Worm (Caenorhabditis elegans) whole organism, L4 larva: ENCODE data around the gene myrf-2.

Source experiments
- D1046.2 ChIP-seq: fragments of 200-800 bp; sonication (Bioruptor generic); IDR thresholded peaks from 2 replicates; pipeline ENCODE4 v1.3.6; 2022; ENCODE audit warnings: missing genetic modification characterization, missing compliant biosample characterization
- F10B5.3 ChIP-seq: sonication (generic microtip); optimal IDR thresholded peaks from 2 replicates; lab custom pipeline; 2016; ENCODE audit warnings: mild to moderate bottlenecking, missing genetic modification characterization, missing compliant biosample characterization
- F37D6.2 ChIP-seq: sonication (generic microtip); optimal IDR thresholded peaks from 2 replicates; lab custom pipeline; 2016; ENCODE audit warnings: mild to moderate bottlenecking, missing genetic modification characterization, missing compliant biosample characterization
- F49E8.2 ChIP-seq: sonication (generic microtip); optimal IDR thresholded peaks from 2 replicates; lab custom pipeline; 2016; ENCODE audit warnings: missing compliant biosample characterization, mild to moderate bottlenecking, missing genetic modification characterization, borderline replicate concordance
- T26A8.4 ChIP-seq: fragments of 200-800 bp; sonication (Bioruptor generic); IDR thresholded peaks from 2 replicates; pipeline ENCODE4 v1.3.6; 2022; ENCODE audit warnings: missing genetic modification characterization, missing compliant biosample characterization
- Y105C5A.15 ChIP-seq: fragments of 200-800 bp; sonication (Bioruptor generic); IDR thresholded peaks from 2 replicates; pipeline ENCODE4 v1.3.6; 2022; ENCODE audit warnings: missing genetic modification characterization, missing compliant biosample characterization
- Y5F2A.4 ChIP-seq: fragments of 200-800 bp; sonication (Bioruptor generic); optimal IDR thresholded peaks from 2 replicates; lab custom pipeline; 2018; ENCODE audit warnings: mild to moderate bottlenecking, missing genetic modification characterization, missing compliant biosample characterization
- aha-1 ChIP-seq: fragments of 150-350 bp; peaks from one replicate; lab custom pipeline; 2014; ENCODE audit warnings: missing biosample characterization, missing genetic modification characterization
- ama-1 ChIP-seq: fragments of 150-350 bp; optimal IDR thresholded peaks from 2 replicates; lab custom pipeline; 2014; ENCODE audit warnings: inconsistent platforms, mixed read lengths
- ceh-20 ChIP-seq: fragments of 200-800 bp; sonication (Bioruptor generic); IDR thresholded peaks from 2 replicates; pipeline ENCODE4 v1.3.6; 2022; ENCODE audit warnings: missing genetic modification reagents, missing genetic modification characterization, missing compliant biosample characterization
- ceh-32 ChIP-seq: sonication (generic microtip); optimal IDR thresholded peaks from 2 replicates; lab custom pipeline; 2016; ENCODE audit warnings: mild to moderate bottlenecking, missing genetic modification characterization, missing compliant biosample characterization; ENCODE audit not compliant: poor library complexity
- ceh-44 ChIP-seq: fragments of 200-800 bp; sonication (Bioruptor generic); IDR thresholded peaks from 2 replicates; pipeline ENCODE4 v1.3.6; 2022; ENCODE audit warnings: missing genetic modification reagents, missing genetic modification characterization, missing compliant biosample characterization
- ceh-62 ChIP-seq: sonication (generic microtip); optimal IDR thresholded peaks from 2 replicates; lab custom pipeline; 2017; ENCODE audit warnings: missing biosample characterization, missing genetic modification characterization
- ces-1 ChIP-seq: fragments of 150-350 bp; sonication (generic microtip); optimal IDR thresholded peaks from 4 replicates; lab custom pipeline; 2014; ENCODE audit warnings: missing biosample characterization, missing genetic modification reagents, missing genetic modification characterization
- ctbp-1 ChIP-seq: fragments of 200-800 bp; sonication (Bioruptor generic); IDR thresholded peaks from 2 replicates; pipeline ENCODE4 v1.3.6; 2022; ENCODE audit warnings: missing genetic modification reagents, missing genetic modification characterization, missing compliant biosample characterization
- daf-12 ChIP-seq: fragments of 150-350 bp; optimal IDR thresholded peaks from 2 replicates; lab custom pipeline; 2014; ENCODE audit warnings: missing biosample characterization, missing genetic modification reagents, missing genetic modification characterization
- daf-19 ChIP-seq: fragments of 200-800 bp; sonication (Bioruptor generic); conservative IDR thresholded peaks from 2 replicates; pipeline ENCODE4 v1.3.6; 2022; ENCODE audit warnings: missing genetic modification characterization, missing compliant biosample characterization
- daf-8 ChIP-seq: fragments of 200-800 bp; sonication (Bioruptor generic); IDR thresholded peaks from 2 replicates; pipeline ENCODE4 v1.3.6; 2022; ENCODE audit warnings: missing genetic modification characterization, missing compliant biosample characterization
- dmd-6 ChIP-seq: fragments of 200-800 bp; sonication (Bioruptor generic); IDR thresholded peaks from 2 replicates; pipeline ENCODE4 v1.3.6; 2022; ENCODE audit warnings: missing genetic modification reagents, missing genetic modification characterization, missing compliant biosample characterization
- dmd-9 ChIP-seq: fragments of 200-800 bp; sonication (Bioruptor generic); IDR thresholded peaks from 2 replicates; pipeline ENCODE4 v1.3.6; 2022; ENCODE audit warnings: missing genetic modification reagents, missing genetic modification characterization, missing compliant biosample characterization
- dpl-1 ChIP-seq: fragments of 150-350 bp; optimal IDR thresholded peaks from 2 replicates; lab custom pipeline; 2014; ENCODE audit warnings: missing biosample characterization, missing genetic modification reagents, missing genetic modification characterization
- duxl-1 ChIP-seq: sonication (generic microtip); optimal IDR thresholded peaks from 2 replicates; lab custom pipeline; 2016; ENCODE audit warnings: mild to moderate bottlenecking, missing genetic modification characterization, moderate library complexity, missing compliant biosample characterization; ENCODE audit not compliant: poor library complexity
- dve-1 ChIP-seq: sonication (generic microtip); optimal IDR thresholded peaks from 2 replicates; lab custom pipeline; 2017; ENCODE audit warnings: antibody characterized with exemption, mild to moderate bottlenecking, missing genetic modification characterization, missing compliant biosample characterization; ENCODE audit not compliant: insufficient read depth
- egl-27 ChIP-seq: sonication (generic microtip); optimal IDR thresholded peaks from 3 replicates; lab custom pipeline; 2017; ENCODE audit warnings: missing biosample characterization, missing genetic modification reagents, missing genetic modification characterization
- egl-43 ChIP-seq: fragments of 200-800 bp; sonication (Bioruptor generic); IDR thresholded peaks from 2 replicates; pipeline ENCODE4 v1.3.6; 2022; ENCODE audit warnings: missing genetic modification reagents, missing genetic modification characterization, missing compliant biosample characterization
- fkh-10 ChIP-seq: fragments of 150-350 bp; optimal IDR thresholded peaks from 2 replicates; lab custom pipeline; 2014; ENCODE audit warnings: missing biosample characterization, missing genetic modification reagents, missing genetic modification characterization
- fos-1 ChIP-seq: fragments of 150-350 bp; optimal IDR thresholded peaks from 2 replicates; lab custom pipeline; 2014; ENCODE audit warnings: missing biosample characterization, missing genetic modification characterization
- hif-1 ChIP-seq, 2 experiments: sonication (generic microtip); optimal IDR thresholded peaks; 2 replicates each; lab custom pipeline; 2016 to 2017; ENCODE audit warnings: missing compliant biosample characterization in 2 of 2, missing genetic modification characterization in 2 of 2, missing genetic modification reagents in 2 of 2, missing genotype in 2 of 2, mild to moderate bottlenecking in 1 of 2
- jun-1 ChIP-seq: fragments of 150-350 bp; optimal IDR thresholded peaks from 2 replicates; lab custom pipeline; 2014; ENCODE audit warnings: missing biosample characterization, missing genetic modification reagents, missing genetic modification characterization
- lin-13 ChIP-seq: fragments of 150-350 bp; optimal IDR thresholded peaks from 2 replicates; lab custom pipeline; 2014; ENCODE audit warnings: missing biosample characterization, missing genetic modification reagents, missing genetic modification characterization
- lin-15B ChIP-seq: fragments of 150-350 bp; sonication (generic microtip); optimal IDR thresholded peaks from 3 replicates; lab custom pipeline; 2014; ENCODE audit warnings: missing biosample characterization, missing genetic modification characterization
- lin-29 ChIP-seq: fragments of 200-800 bp; sonication (Bioruptor generic); IDR thresholded peaks from 2 replicates; pipeline ENCODE4 v1.3.6; 2022; ENCODE audit warnings: missing genetic modification reagents, missing genetic modification characterization, missing compliant biosample characterization
- lin-38 ChIP-seq: fragments of 200-800 bp; sonication (Bioruptor generic); IDR thresholded peaks from 2 replicates; pipeline ENCODE4 v1.3.6; 2022; ENCODE audit warnings: missing genetic modification reagents, missing genetic modification characterization, missing compliant biosample characterization
- madf-5 ChIP-seq, 2 experiments: fragments of 200-800 bp; sonication (Bioruptor generic); IDR thresholded peaks; 2 replicates each; pipeline ENCODE4 v1.3.6; 2022; ENCODE audit warnings: missing compliant biosample characterization in 2 of 2, missing genetic modification characterization in 2 of 2
- mdt-29 ChIP-seq: fragments of 200-800 bp; sonication (Bioruptor generic); IDR thresholded peaks from 2 replicates; pipeline ENCODE4 v1.3.6; 2022; ENCODE audit warnings: missing genetic modification reagents, missing genetic modification characterization, missing compliant biosample characterization
- mes-2 ChIP-seq: sonication (generic microtip); optimal IDR thresholded peaks from 2 replicates; lab custom pipeline; 2016; ENCODE audit warnings: missing genotype, mild to moderate bottlenecking, missing genetic modification characterization, missing compliant biosample characterization; ENCODE audit not compliant: poor library complexity, severe bottlenecking
- mxl-3 ChIP-seq: fragments of 200-800 bp; sonication (Bioruptor generic); optimal IDR thresholded peaks from 2 replicates; lab custom pipeline; 2018; ENCODE audit warnings: mild to moderate bottlenecking, missing genetic modification characterization, missing compliant biosample characterization
- nhr-10 ChIP-seq: fragments of 150-350 bp; optimal IDR thresholded peaks from 2 replicates; lab custom pipeline; 2014; ENCODE audit warnings: missing biosample characterization, missing genetic modification characterization
- nhr-11 ChIP-seq: fragments of 150-350 bp; optimal IDR thresholded peaks from 2 replicates; lab custom pipeline; 2014; ENCODE audit warnings: missing biosample characterization, missing genetic modification characterization
- nhr-111 ChIP-seq: fragments of 200-800 bp; sonication (Bioruptor generic); optimal IDR thresholded peaks from 2 replicates; lab custom pipeline; 2018; ENCODE audit warnings: mild to moderate bottlenecking, missing genetic modification characterization, missing compliant biosample characterization
- nhr-25 ChIP-seq: sonication (generic microtip); optimal IDR thresholded peaks from 2 replicates; lab custom pipeline; 2017; ENCODE audit warnings: missing genetic modification characterization, mild to moderate bottlenecking, missing compliant biosample characterization, antibody characterized with exemption, moderate library complexity, borderline replicate concordance; ENCODE audit not compliant: insufficient read depth
- nhr-77 ChIP-seq: fragments of 150-350 bp; optimal IDR thresholded peaks from 2 replicates; lab custom pipeline; 2014; ENCODE audit warnings: missing biosample characterization, missing genetic modification characterization
- pha-4 ChIP-seq, 2 experiments: fragments of 150-350 bp in 1 of 2; fragments of 200-800 bp in 1 of 2; sonication (Bioruptor generic) in 1 of 2; IDR thresholded peaks in 1 of 2; optimal IDR thresholded peaks in 1 of 2; 2 replicates each; pipeline versions ENCODE4 v1.3.6 to Lab custom; 2014 to 2022; ENCODE audit warnings: missing genetic modification characterization in 2 of 2, missing genetic modification reagents in 2 of 2, missing biosample characterization in 1 of 2, missing compliant biosample characterization in 1 of 2
- rbr-2 ChIP-seq: sonication (generic microtip); optimal IDR thresholded peaks from 2 replicates; lab custom pipeline; 2016; ENCODE audit warnings: missing genotype, missing genetic modification characterization, missing compliant biosample characterization
- snpc-1.2 ChIP-seq: fragments of 200-800 bp; sonication (Bioruptor generic); IDR thresholded peaks from 2 replicates; pipeline ENCODE4 v1.3.6; 2022; ENCODE audit warnings: missing genetic modification reagents, missing genetic modification characterization, missing compliant biosample characterization
- tag-97 ChIP-seq: fragments of 200-800 bp; sonication (Bioruptor generic); IDR thresholded peaks from 2 replicates; pipeline ENCODE4 v1.3.6; 2022; ENCODE audit warnings: missing genetic modification characterization, missing compliant biosample characterization
- unc-39 ChIP-seq: sonication (generic microtip); optimal IDR thresholded peaks from 2 replicates; lab custom pipeline; 2017; ENCODE audit warnings: missing biosample characterization, missing genetic modification characterization
- ztf-7 ChIP-seq: fragments of 150-350 bp; optimal IDR thresholded peaks from 2 replicates; lab custom pipeline; 2014; ENCODE audit warnings: missing biosample characterization, missing genetic modification characterization

myrf-2 gene

DNA sequence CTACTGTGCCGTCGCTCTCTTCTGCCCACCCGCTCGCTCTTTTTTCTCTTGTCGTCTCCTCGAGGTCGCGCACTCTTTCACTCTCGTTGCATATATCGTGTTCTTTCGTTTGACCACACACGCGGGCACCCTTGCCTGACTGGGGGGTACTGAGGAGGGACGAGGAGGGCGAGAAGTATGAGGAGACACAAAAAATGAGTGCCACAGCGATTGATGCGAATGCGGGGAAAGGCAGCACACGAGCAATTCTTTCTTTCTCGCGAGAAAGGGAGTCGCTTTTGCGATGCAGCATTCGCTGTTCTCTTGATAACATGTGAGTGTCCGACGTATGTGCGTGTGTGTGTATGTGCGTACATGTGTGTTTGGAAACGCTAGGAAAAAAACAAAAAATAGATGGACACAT, 5.7 kb downstream of the myrf-2 start (continued):
- TF ChIP-seq dmd-9 (GFP tag; lab: Robert Waterston, UW) (no peak), lin-13 (peak; percentile 26), ceh-62 (tag; lab: Kevin White, UChicago) (no peak), F37D6.2 (peak; percentile 70), ama-1 (peak; percentile 14), unc-39 (tag; lab: Kevin White, UChicago) (no peak), rbr-2 (tag; lab: Kevin White, UChicago) (peak; percentile 92), ztf-7 (tag; lab: Kevin White, UChicago) (no peak), dve-1 (tag; lab: Kevin White, UChicago) (peak; percentile 83), ces-1 (GFP tag; lab: Kevin White, UChicago) (no peak), daf-12 (tag; lab: Kevin White, UChicago) (no peak), fkh-10 (GFP tag; lab: Kevin White, UChicago) (peak; percentile 58), nhr-25 (tag; lab: Kevin White, UChicago) (peak; percentile 75), duxl-1 (tag; lab: Kevin White, UChicago) (peak; percentile 43), F10B5.3 (peak; percentile 8), nhr-111 (no peak), fos-1 (tag; lab: Kevin White, UChicago) (no peak), dpl-1 (GFP tag; lab: Kevin White, UChicago) (peak; percentile 14), ceh-32 (no peak), mdt-29 (no peak), egl-27 (tag; lab: Kevin White, UChicago) (no peak), ceh-20 (peak; percentile 57; the same call in 1 of the 2 replicates), hif-1 (tag; optimal IDR thresholded peaks at IDR 0.05; lab: Kevin White, UChicago) (peak; percentile 21 to 68), madf-5 (GFP tag; IDR thresholded peaks at IDR 0.05; lab: Robert Waterston, UW) (0 out of 4 replicates have a peak, but pooled peaks of 1 of the 2 experiments have one; percentile 33), lin-15B (tag; lab: Kevin White, UChicago) (no peak), F49E8.2 (tag; lab: Kevin White, UChicago) (no peak), pha-4 (GFP tag; IDR thresholded peaks at IDR 0.05; lab: Robert Waterston, UW) (peak; percentile 40; the same call in 1 of the 2 replicates), pha-4 (tag; optimal IDR thresholded peaks at IDR 0.05; lab: Kevin White, UChicago) (no peak), lin-29 (GFP tag; lab: Robert Waterston, UW) (no peak), nhr-77 (tag; lab: Kevin White, UChicago) (peak; percentile 64), Y105C5A.15 (GFP tag; lab: Robert Waterston, UW) (no peak), ceh-44 (GFP tag; lab: Robert Waterston, UW) (peak; percentile 72; the same call in 1 of the 2 replicates), jun-1 (tag; lab: Kevin White, UChicago) (peak; percentile 13), daf-19 (GFP tag; lab: Robert Waterston, UW) (no peak), lin-38 (GFP tag; lab: Robert Waterston, UW) (peak; percentile 40; the same call in 1 of the 2 replicates), D1046.2 (no peak), dmd-6 (GFP tag; lab: Robert Waterston, UW) (peak; percentile 51), daf-8 (no peak), tag-97 (GFP tag; lab: Robert Waterston, UW) (no peak), snpc-1.2 (GFP tag; lab: Robert Waterston, UW) (no peak), T26A8.4 (GFP tag; lab: Robert Waterston, UW) (peak; percentile 63), mes-2 (tag; lab: Kevin White, UChicago) (peak; percentile 62), nhr-10 (peak; percentile 29), Y5F2A.4 (no peak), ctbp-1 (peak; percentile 74), aha-1 (tag; lab: Kevin White, UChicago) (peak; percentile 97), mxl-3 (GFP tag; lab: Kevin White, UChicago) (peak; percentile 92), egl-43 (GFP tag; lab: Robert Waterston, UW) (peak; percentile 77; the same call in 1 of the 2 replicates), nhr-11 (tag; lab: Kevin White, UChicago) (peak; percentile 86)
